Fruit fly (Drosophila melanogaster) whole organism, wandering third instar larva: ENCODE results near the gene Zasp67.

Experiments used
- Abd-B ChIP-seq: fragments of >200 bp; optimal IDR thresholded peaks from 2 replicates; lab custom pipeline; 2017; ENCODE audit warnings: missing biosample characterization, missing genetic modification characterization
- CG32264 ChIP-seq: fragments of 200-800 bp; sonication (Bioruptor generic); optimal IDR thresholded peaks from 2 replicates; lab custom pipeline; 2016; ENCODE audit warnings: missing biosample characterization, missing genetic modification characterization
- CG9705 ChIP-seq: fragments of 200-800 bp; sonication (Bioruptor generic); optimal IDR thresholded peaks from 2 replicates; lab custom pipeline; 2018; ENCODE audit warnings: missing biosample characterization, mild to moderate bottlenecking, missing genetic modification characterization
- CrebA ChIP-seq: fragments of 200-800 bp; sonication (Bioruptor generic); optimal IDR thresholded peaks from 2 replicates; lab custom pipeline; 2016; ENCODE audit warnings: missing biosample characterization, mild to moderate bottlenecking, missing genetic modification characterization, borderline replicate concordance
- Dfd ChIP-seq: fragments of >200 bp; optimal IDR thresholded peaks from 2 replicates; lab custom pipeline; 2017; ENCODE audit warnings: missing biosample characterization, missing genetic modification characterization
- Dif ChIP-seq: fragments of 200-275, 200-300 bp; sonication (Bioruptor generic); optimal IDR thresholded peaks from 2 replicates; lab custom pipeline; 2018; ENCODE audit warnings: missing biosample characterization, missing genetic modification characterization; ENCODE audit not compliant: partially characterized antibody
- GATAd ChIP-seq: sonication (Bioruptor generic); optimal IDR thresholded peaks from 2 replicates; lab custom pipeline; 2016; ENCODE audit warnings: missing biosample characterization, missing genetic modification characterization
- HLH106 ChIP-seq: fragments of 200-800 bp; optimal IDR thresholded peaks from 3 replicates; lab custom pipeline; 2019; ENCODE audit warnings: missing biosample characterization, mild to moderate bottlenecking, missing genetic modification characterization, moderate library complexity
- Hnf4 ChIP-seq: fragments of 200-800 bp; sonication (Bioruptor generic); optimal IDR thresholded peaks from 2 replicates; lab custom pipeline; 2016; ENCODE audit warnings: missing biosample characterization, mild to moderate bottlenecking, missing genetic modification characterization
- Hr78 ChIP-seq: fragments of >200 bp; optimal IDR thresholded peaks from 2 replicates; lab custom pipeline; 2017; ENCODE audit warnings: missing biosample characterization, missing genetic modification characterization
- Hr83 ChIP-seq: fragments of 200-300 bp; sonication (Bioruptor generic); optimal IDR thresholded peaks from 2 replicates; lab custom pipeline; 2016; ENCODE audit warnings: missing biosample characterization, mild to moderate bottlenecking, missing genetic modification characterization, moderate library complexity; ENCODE audit not compliant: poor library complexity, severe bottlenecking
- Jra ChIP-seq: sonication (Bioruptor generic); optimal IDR thresholded peaks from 2 replicates; lab custom pipeline; 2016; ENCODE audit warnings: missing biosample characterization, missing genetic modification characterization
- Mio ChIP-seq: sonication (Bioruptor generic); optimal IDR thresholded peaks from 2 replicates; lab custom pipeline; 2016; ENCODE audit warnings: missing biosample characterization, missing genetic modification characterization
- Myc ChIP-seq: fragments of >200 bp; optimal IDR thresholded peaks from 2 replicates; lab custom pipeline; 2017
- N ChIP-seq: fragments of >200 bp; optimal IDR thresholded peaks from 2 replicates; lab custom pipeline; 2018; ENCODE audit warnings: missing biosample characterization, missing external identifiers, missing genetic modification characterization
- OdsH ChIP-seq: fragments of 200-800 bp; sonication (Bioruptor generic); optimal IDR thresholded peaks from 2 replicates; lab custom pipeline; 2016; ENCODE audit warnings: missing biosample characterization, mild to moderate bottlenecking, missing genetic modification characterization
- Rel ChIP-seq, 2 experiments: fragments of 200-800 bp; sonication (Bioruptor generic) in 1 of 2; optimal IDR thresholded peaks; 2 replicates in 1 of 2; 3 replicates in 1 of 2; lab custom pipeline; 2016 to 2019; ENCODE audit warnings: mild to moderate bottlenecking in 2 of 2, missing biosample characterization in 2 of 2, missing genetic modification characterization in 2 of 2, moderate library complexity in 1 of 2
- Sp1 ChIP-seq: fragments of 200-800 bp; sonication (Bioruptor generic); optimal IDR thresholded peaks from 3 replicates; lab custom pipeline; 2019; ENCODE audit warnings: missing biosample characterization, mild to moderate bottlenecking, missing genetic modification characterization, moderate library complexity
- Vsx2 ChIP-seq: fragments of 200-300, 225-300 bp; sonication (Bioruptor generic); optimal IDR thresholded peaks from 2 replicates; lab custom pipeline; 2018; ENCODE audit warnings: missing biosample characterization, missing genetic modification characterization; ENCODE audit not compliant: partially characterized antibody
- br ChIP-seq: fragments of 200-800 bp; sonication (Bioruptor generic); optimal IDR thresholded peaks from 2 replicates; lab custom pipeline; 2016; ENCODE audit warnings: missing biosample characterization, missing genetic modification characterization
- brk ChIP-seq: fragments of 200-800 bp; sonication (Bioruptor generic); optimal IDR thresholded peaks from 2 replicates; lab custom pipeline; 2016; ENCODE audit warnings: missing biosample characterization, mild to moderate bottlenecking, missing genetic modification characterization
- dl ChIP-seq, 2 experiments: fragments of 175-275, 200-275 bp in 1 of 2; fragments of 200-275 bp in 1 of 2; sonication (Bioruptor generic); optimal IDR thresholded peaks; lab custom pipeline; 2018; ENCODE audit warnings: mild to moderate bottlenecking in 2 of 2, missing biosample characterization in 2 of 2, missing genetic modification characterization in 2 of 2, moderate library complexity in 2 of 2; ENCODE audit not compliant: partially characterized antibody in 2 of 2, insufficient read depth in 1 of 2
- dmrt93B ChIP-seq: fragments of 200-800 bp; sonication (Bioruptor generic); optimal IDR thresholded peaks from 2 replicates; lab custom pipeline; 2018; ENCODE audit warnings: missing biosample characterization, mild to moderate bottlenecking, missing genetic modification characterization
- dsf ChIP-seq: sonication (Bioruptor generic); optimal IDR thresholded peaks from 2 replicates; lab custom pipeline; 2016; ENCODE audit warnings: missing biosample characterization, missing genetic modification characterization, borderline replicate concordance
- ey ChIP-seq: fragments of 200-800 bp; sonication (Bioruptor generic); optimal IDR thresholded peaks from 2 replicates; lab custom pipeline; 2016; ENCODE audit warnings: missing biosample characterization, missing genetic modification characterization
- foxo ChIP-seq, 2 experiments: fragments of 200-800 bp; sonication (Bioruptor generic); optimal IDR thresholded peaks; 2 replicates in 1 of 2; 3 replicates in 1 of 2; lab custom pipeline; 2016 to 2017; ENCODE audit warnings: missing biosample characterization in 2 of 2, missing genetic modification characterization in 2 of 2
- fru ChIP-seq: fragments of 200-800 bp; sonication (Bioruptor generic); optimal IDR thresholded peaks from 3 replicates; lab custom pipeline; 2016; ENCODE audit warnings: missing biosample characterization, mild to moderate bottlenecking, missing genetic modification characterization
- h ChIP-seq: fragments of 200-800 bp; sonication (Bioruptor generic); optimal IDR thresholded peaks from 3 replicates; lab custom pipeline; 2016; ENCODE audit warnings: missing biosample characterization, mild to moderate bottlenecking, missing genetic modification characterization
- jim ChIP-seq: fragments of 175-275, 200-325 bp; sonication (Bioruptor generic); optimal IDR thresholded peaks from 2 replicates; lab custom pipeline; 2016; ENCODE audit warnings: missing biosample characterization, mild to moderate bottlenecking, missing genetic modification characterization
- lola ChIP-seq: fragments of >200 bp; optimal IDR thresholded peaks from 2 replicates; lab custom pipeline; 2017; ENCODE audit warnings: missing biosample characterization, missing genetic modification characterization
- pan ChIP-seq: fragments of >200 bp; optimal IDR thresholded peaks from 2 replicates; lab custom pipeline; 2017
- psq ChIP-seq: fragments of 200-800 bp; sonication (Bioruptor generic); optimal IDR thresholded peaks from 3 replicates; lab custom pipeline; 2017; ENCODE audit warnings: missing biosample characterization, mild to moderate bottlenecking, missing genetic modification characterization, moderate library complexity
- rgr ChIP-seq: fragments of 200-800 bp; sonication (Bioruptor generic); optimal IDR thresholded peaks from 3 replicates; lab custom pipeline; 2016; ENCODE audit warnings: missing biosample characterization, mild to moderate bottlenecking, missing genetic modification characterization
- sage ChIP-seq: fragments of 200-800 bp; sonication (Bioruptor generic); optimal IDR thresholded peaks from 2 replicates; lab custom pipeline; 2016; ENCODE audit warnings: missing biosample characterization, mild to moderate bottlenecking, missing genetic modification characterization
- sv ChIP-seq: fragments of 200-800 bp; sonication (Bioruptor generic); optimal IDR thresholded peaks from 3 replicates; lab custom pipeline; 2016; ENCODE audit warnings: missing biosample characterization, missing genetic modification characterization
- tai ChIP-seq: sonication (Bioruptor generic); optimal IDR thresholded peaks from 2 replicates; lab custom pipeline; 2016; ENCODE audit warnings: missing biosample characterization, missing genetic modification characterization
- usp ChIP-seq: fragments of >200 bp; optimal IDR thresholded peaks from 2 replicates; lab custom pipeline; 2017; ENCODE audit warnings: missing biosample characterization, missing genetic modification characterization
- woc ChIP-seq: sonication (Bioruptor generic); optimal IDR thresholded peaks from 2 replicates; lab custom pipeline; 2016; ENCODE audit warnings: missing biosample characterization, mild to moderate bottlenecking, missing genetic modification characterization

The Zasp67 gene

DNA sequence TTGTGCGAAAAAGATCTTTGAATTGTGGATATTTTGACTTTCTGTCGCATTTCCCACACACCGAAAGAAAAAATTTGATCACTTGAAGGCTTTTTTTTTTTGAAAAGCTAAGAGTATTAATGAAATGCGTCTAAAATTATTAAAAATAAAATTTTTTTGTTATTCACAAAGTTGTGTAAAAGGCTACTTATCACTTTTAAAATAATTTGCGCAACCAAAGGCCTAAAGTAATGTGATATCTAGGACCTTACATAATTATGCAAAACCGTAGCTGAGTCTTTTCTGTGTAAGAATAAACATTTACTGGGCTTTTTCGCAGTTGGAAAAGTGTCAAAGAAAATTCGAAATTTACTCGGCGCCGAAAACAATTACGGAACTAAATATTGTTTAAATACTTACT lies 33.2 kb downstream of the Zasp67 start:
- TF ChIP-seq sage (GFP tag; lab: Kevin White, UChicago) (no peak), dsf (GFP tag; lab: Kevin White, UChicago) (no peak), rgr (GFP tag; lab: Kevin White, UChicago) (peak; percentile 11), HLH106 (tag; lab: Kevin White, UChicago) (peak; percentile 18), h (no peak), Vsx2 (GFP tag; lab: Kevin White, UChicago) (no peak), foxo (GFP tag; optimal IDR thresholded peaks at IDR 0.05; lab: Kevin White, UChicago) (peak in 1 of 2 experiments; percentile 28)

DNA sequence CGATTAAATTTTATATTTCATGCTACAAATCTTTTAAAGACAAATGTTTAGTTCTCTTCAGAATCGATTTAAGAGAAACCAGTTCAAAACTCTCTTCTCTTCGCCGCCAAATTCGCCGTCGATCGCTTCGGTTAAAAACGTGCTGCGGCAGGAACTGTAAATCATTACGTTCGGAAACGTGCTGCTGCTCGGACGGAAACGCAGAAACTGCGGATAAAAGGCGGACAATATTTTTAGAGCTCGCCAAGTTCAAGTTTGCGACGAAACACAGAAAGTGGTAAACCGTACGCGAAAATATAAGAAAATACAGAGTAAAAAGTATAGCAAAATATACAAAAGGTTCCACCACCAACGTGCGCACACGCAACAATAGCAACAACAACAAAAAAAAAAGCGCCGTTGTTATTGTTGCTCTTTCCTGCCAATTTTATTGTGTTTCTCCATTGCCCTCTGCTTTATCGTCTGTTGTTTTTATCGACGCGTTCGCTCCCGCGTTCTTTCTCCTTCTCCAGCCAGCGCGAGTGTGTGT lies 34.0 kb downstream of the Zasp67 start, which contains the start of gene Ae2:
TSS of gene Ae2 (plus strand) at position 156 of the 529 bp plus-strand sequence.
- TF ChIP-seq HLH106 (tag; lab: Kevin White, UChicago) = no peak
- TF ChIP-seq sv (GFP tag; lab: Kevin White, UChicago) = no peak
- TF ChIP-seq N = no peak
- TF ChIP-seq woc (GFP tag; lab: Kevin White, UChicago) = no peak
- TF ChIP-seq CG32264 (GFP tag; lab: Kevin White, UChicago) = no peak
- no peak for TF ChIP-seq lola (GFP tag; lab: Kevin White, UChicago)
- no peak for TF ChIP-seq Jra (GFP tag; lab: Kevin White, UChicago)
- TF ChIP-seq usp (GFP tag; lab: Kevin White, UChicago) = no peak
- no peak for TF ChIP-seq Hr83 (GFP tag; lab: Kevin White, UChicago)
- no peak for TF ChIP-seq foxo (GFP tag; optimal IDR thresholded peaks at IDR 0.05; lab: Kevin White, UChicago)
- no peak for TF ChIP-seq CG9705
- TF ChIP-seq dl (GFP tag; optimal IDR thresholded peaks at IDR 0.05; lab: Kevin White, UChicago; ENCODE audit: insufficient read depth in 1 of 2, partially characterized antibody in 2 of 2) = no peak
- no peak for TF ChIP-seq dmrt93B
- no peak for TF ChIP-seq OdsH (GFP tag; lab: Kevin White, UChicago)
- TF ChIP-seq Dfd (GFP tag; lab: Kevin White, UChicago) = no peak
- TF ChIP-seq fru (GFP tag; lab: Kevin White, UChicago) = peak; percentile 11
- TF ChIP-seq Hr78 (GFP tag; lab: Kevin White, UChicago) = no peak
- peak; percentile 99 for TF ChIP-seq psq (GFP tag; lab: Kevin White, UChicago)
- peak; percentile 24 for TF ChIP-seq tai (GFP tag; lab: Kevin White, UChicago)
- TF ChIP-seq rgr (GFP tag; lab: Kevin White, UChicago) = no peak
- no peak for TF ChIP-seq Vsx2 (GFP tag; lab: Kevin White, UChicago)
- TF ChIP-seq Rel (GFP tag; optimal IDR thresholded peaks at IDR 0.05; lab: Kevin White, UChicago) = no peak
- peak; percentile 6 for TF ChIP-seq Rel (tag; optimal IDR thresholded peaks at IDR 0.05; lab: Kevin White, UChicago)
- peak; percentile 23 for TF ChIP-seq Sp1 (GFP tag; lab: Kevin White, UChicago)
- peak; percentile 17 for TF ChIP-seq br (GFP tag; lab: Kevin White, UChicago)
- no peak for TF ChIP-seq Mio (GFP tag; lab: Kevin White, UChicago)
- no peak for TF ChIP-seq GATAd (GFP tag; lab: Kevin White, UChicago)
- no peak for TF ChIP-seq ey (GFP tag; lab: Kevin White, UChicago)
- no peak for TF ChIP-seq brk (GFP tag; lab: Kevin White, UChicago)
- no peak for TF ChIP-seq Myc
- TF ChIP-seq sage (GFP tag; lab: Kevin White, UChicago) = peak; percentile 25
- no peak for TF ChIP-seq Dif (GFP tag; lab: Kevin White, UChicago)
- TF ChIP-seq pan (lab: Kevin White, UChicago) = no peak
- peak; percentile 11 for TF ChIP-seq h
- no peak for TF ChIP-seq jim (GFP tag; lab: Kevin White, UChicago)
- peak; percentile 34 for TF ChIP-seq Hnf4 (GFP tag; lab: Kevin White, UChicago)
- TF ChIP-seq dsf (GFP tag; lab: Kevin White, UChicago) = no peak
- TF ChIP-seq CrebA (GFP tag; lab: Kevin White, UChicago) = peak; percentile 15
- no peak for TF ChIP-seq Abd-B (GFP tag; lab: Kevin White, UChicago)
